Worm (Caenorhabditis elegans) whole organism, early embryonic: ENCODE results near the gene fbxc-49.

Source experiments
- B0310.2 ChIP-seq: sonication (generic microtip); optimal IDR thresholded peaks from 2 replicates; lab custom pipeline; 2016; ENCODE audit warnings: mild to moderate bottlenecking, missing genetic modification characterization, missing compliant biosample characterization
- ets-7 ChIP-seq: sonication (generic microtip); optimal IDR thresholded peaks from 2 replicates; lab custom pipeline; 2016; ENCODE audit warnings: missing genotype, missing genetic modification characterization, missing compliant biosample characterization

- no peak for TF ChIP-seq ets-7
- TF ChIP-seq B0310.2 (tag; lab: Kevin White, UChicago): no peak
Measured at ce11 chrII:2064497-2064896, 19.4 kb upstream of the fbxc-49 start, which contains the start of gene fbxb-6.
